Worm (Caenorhabditis elegans): ENCODE measurements around the gene mdt-10.

The mdt-10 gene

DNA sequence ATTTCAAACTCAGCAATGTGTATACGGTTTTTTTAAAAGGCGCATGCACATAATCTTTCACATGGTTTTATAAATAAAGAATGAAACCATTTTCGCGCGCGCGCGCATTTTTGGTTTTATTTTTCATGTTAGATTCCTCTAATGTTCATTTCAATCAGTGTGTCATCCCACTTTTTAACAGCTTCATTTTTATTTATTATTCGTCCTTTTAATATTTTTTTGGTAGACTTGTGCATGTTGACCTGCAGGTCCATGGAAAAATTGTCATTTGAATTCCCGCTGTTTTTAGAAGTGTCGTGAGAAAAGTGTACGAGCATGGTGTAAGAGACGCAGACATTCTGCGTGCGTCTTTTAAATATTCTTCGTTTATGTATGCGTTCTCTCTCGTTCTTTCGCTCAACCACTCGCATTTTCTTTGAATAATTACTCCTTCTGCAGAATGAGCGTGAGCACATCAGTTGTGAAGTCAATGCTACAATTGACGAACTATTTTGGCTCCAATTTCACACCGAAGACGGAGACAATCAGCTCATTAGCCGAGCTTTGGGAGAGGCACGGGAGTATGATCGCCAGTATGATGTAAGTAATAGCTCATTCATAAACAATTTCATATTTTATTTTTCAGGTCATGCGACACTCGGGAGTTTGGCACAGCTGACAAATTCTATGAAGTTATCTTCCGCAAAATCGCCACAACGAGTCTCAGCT, 5.5 kb upstream of the mdt-10 start, which contains the start of gene lin-5:
lin-5 (plus strand) TSS at position 354 of the 708 bp plus-strand sequence.
- TF ChIP-seq nhr-12 (tag; optimal IDR thresholded peaks at IDR 0.05), result no peak
- TF ChIP-seq ceh-82 (tag; optimal IDR thresholded peaks at IDR 0.05), result no peak
- no peak for TF ChIP-seq nhr-11 (tag; optimal IDR thresholded peaks at IDR 0.05)
- TF ChIP-seq sma-3 (GFP tag; optimal IDR thresholded peaks at IDR 0.05), result no peak
- no peak for TF ChIP-seq snpc-4 (tag; optimal IDR thresholded peaks at IDR 0.05)
- no peak for TF ChIP-seq blmp-1 (tag; optimal IDR thresholded peaks at IDR 0.05; ENCODE audit: insufficient read depth)
- peak; percentile 16 for TF ChIP-seq fos-1 (tag; optimal IDR thresholded peaks at IDR 0.05)
- TF ChIP-seq lin-13 (GFP tag; optimal IDR thresholded peaks at IDR 0.05), result peak; percentile 58
- TF ChIP-seq mbf-1 (tag; optimal IDR thresholded peaks at IDR 0.05), result no peak
- no peak for TF ChIP-seq peb-1 (tag; optimal IDR thresholded peaks at IDR 0.05)
- TF ChIP-seq ztf-4 (tag; optimal IDR thresholded peaks at IDR 0.05), result no peak
- no peak for TF ChIP-seq unc-39 (tag; optimal IDR thresholded peaks at IDR 0.05)
- no peak for TF ChIP-seq alr-1 (tag; optimal IDR thresholded peaks at IDR 0.05)
- TF ChIP-seq nhr-129 (tag; optimal IDR thresholded peaks at IDR 0.05), result peak; percentile 74
- peak; percentile 71 for TF ChIP-seq gmeb-1 (tag; optimal IDR thresholded peaks at IDR 0.05)
- no peak for TF ChIP-seq egl-27 (tag; optimal IDR thresholded peaks at IDR 0.05)
- no peak for TF ChIP-seq R02D3.7 (tag; optimal IDR thresholded peaks at IDR 0.05)
- no peak for TF ChIP-seq nhr-77 (tag; optimal IDR thresholded peaks at IDR 0.05)
- peak; percentile 82 for TF ChIP-seq C34F6.9 (tag; optimal IDR thresholded peaks at IDR 0.05)
- no peak for TF ChIP-seq elt-3 (tag; optimal IDR thresholded peaks at IDR 0.05)
- no peak for TF ChIP-seq lin-11 (tag; optimal IDR thresholded peaks at IDR 0.05)
- no peak for TF ChIP-seq zag-1 (tag; optimal IDR thresholded peaks at IDR 0.05)
- TF ChIP-seq ceh-16 (tag; optimal IDR thresholded peaks at IDR 0.05), result no peak
- peak; percentile 4 for TF ChIP-seq sem-4 (tag; optimal IDR thresholded peaks at IDR 0.05)
- TF ChIP-seq sma-9 (GFP tag; optimal IDR thresholded peaks at IDR 0.05), result peak; percentile 41
- TF ChIP-seq sma-9 (tag; optimal IDR thresholded peaks at IDR 0.05), result no peak
- TF ChIP-seq Y55F3AM.14 (GFP tag; optimal IDR thresholded peaks at IDR 0.05), result no peak
- TF ChIP-seq ztf-1 (GFP tag; conservative IDR thresholded peaks at IDR 0.05), result no peak
- TF ChIP-seq ZK546.5 (tag; optimal IDR thresholded peaks at IDR 0.05), result no peak
- TF ChIP-seq ama-1 (optimal IDR thresholded peaks at IDR 0.05), result no peak
- peak; percentile 69 for TF ChIP-seq crh-2 (tag; optimal IDR thresholded peaks at IDR 0.05)
- peak; percentile 89 for TF ChIP-seq unc-55 (GFP tag; optimal IDR thresholded peaks at IDR 0.05)
- TF ChIP-seq nhr-237 (tag; optimal IDR thresholded peaks at IDR 0.05), result no peak
- no peak for TF ChIP-seq lin-39 (tag; optimal IDR thresholded peaks at IDR 0.05)
- TF ChIP-seq lsy-2 (tag; optimal IDR thresholded peaks at IDR 0.05), result peak in 1 of 2 experiments; percentile 79
- TF ChIP-seq nhr-10 (tag; optimal IDR thresholded peaks at IDR 0.05), result no peak
- no peak for TF ChIP-seq nhr-21 (tag; optimal IDR thresholded peaks at IDR 0.05)
- TF ChIP-seq ztf-11 (tag; optimal IDR thresholded peaks at IDR 0.05), result no peak
- TF ChIP-seq unc-62 (GFP tag; optimal IDR thresholded peaks at IDR 0.05), result no peak
- TF ChIP-seq dmd-4 (tag; optimal IDR thresholded peaks at IDR 0.05), result no peak

DNA sequence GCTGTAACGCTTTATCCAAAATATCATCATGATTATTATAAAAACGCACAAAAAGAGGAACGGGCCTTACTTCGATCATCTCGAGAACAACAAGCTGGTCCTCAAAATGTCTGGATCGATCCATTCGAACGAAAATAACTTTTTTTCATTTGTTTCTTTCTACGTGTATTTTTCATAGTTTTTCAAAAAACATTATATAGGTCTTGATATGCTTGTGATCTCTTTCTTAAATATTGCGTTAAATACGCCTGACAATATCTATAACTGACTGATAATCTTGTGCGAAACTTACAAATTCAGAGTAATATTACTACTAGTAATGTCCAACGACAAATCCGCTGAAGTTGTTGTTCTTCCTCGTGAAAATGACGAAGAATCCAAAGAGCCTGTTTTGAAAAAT, 3.3 kb upstream of the mdt-10 start, which contains the start of gene sds-22:
sds-22 (plus strand) TSS at position 301 of the 400 bp plus-strand sequence.
- no peak for TF ChIP-seq snpc-4 (tag; optimal IDR thresholded peaks at IDR 0.05)
- no peak for TF ChIP-seq peb-1 (tag; optimal IDR thresholded peaks at IDR 0.05)
- TF ChIP-seq zag-1 (tag; optimal IDR thresholded peaks at IDR 0.05), result no peak
- no peak for TF ChIP-seq C34F6.9 (tag; optimal IDR thresholded peaks at IDR 0.05)
- TF ChIP-seq Y55F3AM.14 (GFP tag; optimal IDR thresholded peaks at IDR 0.05), result no peak

DNA sequence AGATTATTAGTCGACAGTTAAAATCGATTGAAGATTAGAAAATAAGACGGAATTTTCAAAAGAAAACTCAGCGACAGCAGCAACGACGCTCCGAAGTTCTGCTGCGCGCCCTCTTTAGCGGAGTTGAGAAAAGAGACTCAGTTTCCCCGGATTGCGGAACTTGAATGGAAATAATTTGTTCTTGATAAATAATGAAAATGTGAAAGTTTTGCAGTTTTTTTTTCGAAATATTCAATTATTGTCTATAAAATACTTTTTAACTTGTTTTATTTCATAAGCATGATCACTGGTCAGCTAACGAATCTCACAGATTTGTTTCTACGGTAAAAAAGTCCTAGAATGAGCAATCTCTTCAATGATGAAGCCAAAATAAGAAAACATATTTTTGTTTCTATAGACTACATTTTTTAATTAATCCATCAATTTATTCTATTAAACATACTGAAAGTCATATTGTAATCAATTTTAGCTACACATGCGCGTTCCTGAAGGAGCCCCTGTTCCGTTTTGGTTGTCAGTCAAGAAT, 2.7 kb upstream of the mdt-10 start, which contains the start of the genes cec-3 and T09A5.15:
cec-3 (minus strand) TSS at position 116 of the 526 bp plus-strand sequence.
T09A5.15 (plus strand) TSS at position 476 of the 526 bp plus-strand sequence.
- TF ChIP-seq nhr-23 (tag; optimal IDR thresholded peaks at IDR 0.05), result no peak
- TF ChIP-seq nhr-21 (tag; optimal IDR thresholded peaks at IDR 0.05), result no peak
- peak; percentile 73 for TF ChIP-seq unc-55 (GFP tag; optimal IDR thresholded peaks at IDR 0.05)
- TF ChIP-seq nhr-77 (tag; optimal IDR thresholded peaks at IDR 0.05), result no peak
- no peak for TF ChIP-seq gmeb-1 (tag; optimal IDR thresholded peaks at IDR 0.05)
- TF ChIP-seq sma-9 (GFP tag; optimal IDR thresholded peaks at IDR 0.05), result peak; percentile 21
- no peak for TF ChIP-seq sma-9 (tag; optimal IDR thresholded peaks at IDR 0.05)
- TF ChIP-seq sma-3 (GFP tag; optimal IDR thresholded peaks at IDR 0.05), result peak; percentile 39
- no peak for TF ChIP-seq alr-1 (tag; optimal IDR thresholded peaks at IDR 0.05)
- peak; percentile 47 for TF ChIP-seq nhr-129 (tag; optimal IDR thresholded peaks at IDR 0.05)
- TF ChIP-seq fos-1 (tag; optimal IDR thresholded peaks at IDR 0.05), result peak; percentile 2
- TF ChIP-seq snpc-4 (tag; optimal IDR thresholded peaks at IDR 0.05), result no peak
- no peak for TF ChIP-seq egl-27 (tag; optimal IDR thresholded peaks at IDR 0.05)
- peak; percentile 4 for TF ChIP-seq F13H6.1 (tag; optimal IDR thresholded peaks at IDR 0.05)
- peak in 1 of 2 experiments; percentile 69 for TF ChIP-seq lsy-2 (tag; optimal IDR thresholded peaks at IDR 0.05)
- peak; percentile 44 for TF ChIP-seq crh-2 (tag; optimal IDR thresholded peaks at IDR 0.05)
- peak; percentile 63 for TF ChIP-seq C34F6.9 (tag; optimal IDR thresholded peaks at IDR 0.05)
- no peak for TF ChIP-seq ceh-82 (tag; optimal IDR thresholded peaks at IDR 0.05)
- peak; percentile 2 for TF ChIP-seq nhr-25 (tag; optimal IDR thresholded peaks at IDR 0.05)

Data from whole organism, L2 larva.